Fruit fly (Drosophila melanogaster) whole organism, pupa: ENCODE measurements around the gene GatA.

Experiments used
- CG10348 ChIP-seq: fragments of 200-800 bp; sonication (Bioruptor generic); IDR thresholded peaks from 2 replicates; pipeline ENCODE4 v1.3.6; 2022; ENCODE audit warnings: missing biosample characterization, missing genetic modification characterization
- Pif1A ChIP-seq: fragments of 200-800 bp; sonication (Bioruptor generic); optimal IDR thresholded peaks from 3 replicates; lab custom pipeline; 2016; ENCODE audit warnings: missing biosample characterization, missing genetic modification characterization

dm6 chr3R:19052475-19052874 lies 23.8 kb upstream of the GatA start:
- TF ChIP-seq Pif1A (GFP tag; lab: Kevin White, UChicago) (no peak), CG10348 (GFP tag; lab: Robert Waterston, UW) (no peak)
